Worm (Caenorhabditis elegans) whole organism, young adult: ENCODE measurements around the gene nspc-15.
A peak's percentile ranks its signal among the peaks of the same experiment; 100 is the strongest.

ENCODE experiments used
- B0261.1 ChIP-seq: sonication (generic microtip); optimal IDR thresholded peaks from 2 replicates; lab custom pipeline; 2016; ENCODE audit warnings: mild to moderate bottlenecking, missing genetic modification characterization, moderate library complexity, missing compliant biosample characterization
- F57C9.4 ChIP-seq: sonication (generic microtip); optimal IDR thresholded peaks from 2 replicates; lab custom pipeline; 2017; ENCODE audit warnings: mild to moderate bottlenecking, missing genetic modification characterization, missing compliant biosample characterization
- K12H6.12 ChIP-seq: fragments of 200-800 bp; sonication (Bioruptor generic); optimal IDR thresholded peaks from 2 replicates; lab custom pipeline; 2018; ENCODE audit warnings: mild to moderate bottlenecking, missing genetic modification characterization, missing compliant biosample characterization
- Y56A3A.18 ChIP-seq: fragments of 200-800 bp; sonication (Bioruptor generic); IDR thresholded peaks from 2 replicates; pipeline ENCODE4 v1.3.6; 2022; ENCODE audit warnings: missing genetic modification reagents, missing genetic modification characterization, missing compliant biosample characterization
- Y79H2A.3 ChIP-seq: fragments of 200-800 bp; sonication (Bioruptor generic); conservative IDR thresholded peaks from 2 replicates; pipeline ENCODE4 v1.3.6; 2022; ENCODE audit warnings: missing genetic modification reagents, missing genetic modification characterization, missing compliant biosample characterization
- ZK185.1 ChIP-seq: sonication (generic microtip); optimal IDR thresholded peaks from 2 replicates; lab custom pipeline; 2016; ENCODE audit warnings: mild to moderate bottlenecking, missing genetic modification characterization, missing compliant biosample characterization; ENCODE audit not compliant: poor library complexity, severe bottlenecking
- aptf-3 ChIP-seq: fragments of 200-800 bp; sonication (Bioruptor generic); IDR thresholded peaks from 2 replicates; pipeline ENCODE4 v1.3.6; 2022; ENCODE audit warnings: missing genetic modification characterization, missing compliant biosample characterization
- atf-7 ChIP-seq: sonication (generic microtip); optimal IDR thresholded peaks from 2 replicates; lab custom pipeline; 2017; ENCODE audit warnings: mild to moderate bottlenecking, missing genetic modification characterization, missing compliant biosample characterization
- attf-3 ChIP-seq: fragments of 200-800 bp; sonication (Bioruptor generic); conservative IDR thresholded peaks from 2 replicates; pipeline ENCODE4 v1.3.6; 2022; ENCODE audit warnings: missing genetic modification reagents, missing genetic modification characterization, missing compliant biosample characterization
- attf-5 ChIP-seq: fragments of 200-800 bp; sonication (Bioruptor generic); optimal IDR thresholded peaks from 2 replicates; lab custom pipeline; 2018; ENCODE audit warnings: mild to moderate bottlenecking, missing genetic modification characterization, missing compliant biosample characterization
- attf-6 ChIP-seq: fragments of 200-800 bp; sonication (Bioruptor generic); IDR thresholded peaks from 2 replicates; pipeline ENCODE4 v1.3.6; 2022; ENCODE audit warnings: missing genetic modification reagents, missing genetic modification characterization, missing compliant biosample characterization
- bed-2 ChIP-seq: fragments of 200-800 bp; sonication (Bioruptor generic); IDR thresholded peaks from 2 replicates; pipeline ENCODE4 v1.3.6; 2022; ENCODE audit warnings: missing genetic modification reagents, missing genetic modification characterization, missing compliant biosample characterization
- ceh-79 ChIP-seq: sonication (generic microtip); optimal IDR thresholded peaks from 2 replicates; lab custom pipeline; 2017; ENCODE audit warnings: mild to moderate bottlenecking, missing genetic modification characterization, missing compliant biosample characterization
- dox-1 ChIP-seq: fragments of 200-800 bp; sonication (Bioruptor generic); IDR thresholded peaks from 2 replicates; pipeline ENCODE4 v1.3.6; 2022; ENCODE audit warnings: missing genetic modification reagents, missing genetic modification characterization, missing compliant biosample characterization
- fkh-3 ChIP-seq: sonication (generic microtip); optimal IDR thresholded peaks from 2 replicates; lab custom pipeline; 2016; ENCODE audit warnings: mild to moderate bottlenecking, missing genetic modification characterization, missing compliant biosample characterization
- him-1 ChIP-seq: sonication (generic microtip); optimal IDR thresholded peaks from 2 replicates; lab custom pipeline; 2016; ENCODE audit warnings: missing genotype, missing genetic modification reagents, missing genetic modification characterization, missing compliant biosample characterization
- hlh-26 ChIP-seq: fragments of 200-800 bp; sonication (Bioruptor generic); conservative IDR thresholded peaks from 2 replicates; pipeline ENCODE4 v1.3.6; 2022; ENCODE audit warnings: missing genetic modification reagents, missing genetic modification characterization, missing compliant biosample characterization
- hmg-1.2 ChIP-seq: fragments of 200-800 bp; sonication (Bioruptor generic); IDR thresholded peaks from 2 replicates; pipeline ENCODE4 v1.3.6; 2022; ENCODE audit warnings: missing genetic modification reagents, missing genetic modification characterization, missing compliant biosample characterization
- hmg-20 ChIP-seq: fragments of 200-800 bp; sonication (Bioruptor generic); IDR thresholded peaks from 2 replicates; pipeline ENCODE4 v1.3.6; 2022; ENCODE audit warnings: missing genetic modification reagents, missing genetic modification characterization, missing compliant biosample characterization
- let-526 ChIP-seq: fragments of 200-800 bp; sonication (Bioruptor generic); IDR thresholded peaks from 2 replicates; pipeline ENCODE4 v1.3.6; 2022; ENCODE audit warnings: missing genetic modification reagents, missing genetic modification characterization, missing compliant biosample characterization
- lin-35 ChIP-seq, 3 experiments: fragments of 150-350 bp in 2 of 3; sonication (generic microtip) in 1 of 3; optimal IDR thresholded peaks; 2 replicates each; lab custom pipeline; 2014 to 2018; ENCODE audit warnings: missing biosample characterization in 3 of 3, missing genetic modification characterization in 3 of 3, missing genetic modification reagents in 3 of 3
- lin-40 ChIP-seq: sonication (generic microtip); optimal IDR thresholded peaks from 2 replicates; lab custom pipeline; 2016; ENCODE audit warnings: missing genetic modification characterization, mild to moderate bottlenecking, missing compliant biosample characterization, missing genotype, missing genetic modification reagents
- lir-1 ChIP-seq: fragments of 200-800 bp; sonication (Bioruptor generic); conservative IDR thresholded peaks from 2 replicates; pipeline ENCODE4 v1.3.6; 2022; ENCODE audit warnings: missing genetic modification reagents, missing genetic modification characterization, missing compliant biosample characterization
- madf-10 ChIP-seq: sonication (generic microtip); optimal IDR thresholded peaks from 2 replicates; lab custom pipeline; 2016; ENCODE audit warnings: mild to moderate bottlenecking, missing genetic modification characterization, missing compliant biosample characterization
- madf-8 ChIP-seq: fragments of 200-800 bp; sonication (Bioruptor generic); conservative IDR thresholded peaks from 2 replicates; pipeline ENCODE4 v1.3.6; 2022; ENCODE audit warnings: missing genetic modification reagents, missing genetic modification characterization, missing compliant biosample characterization
- mcd-1 ChIP-seq: fragments of 200-800 bp; sonication (Bioruptor generic); IDR thresholded peaks from 2 replicates; pipeline ENCODE4 v1.3.6; 2022; ENCODE audit warnings: missing genetic modification reagents, missing genetic modification characterization, missing compliant biosample characterization
- nfya-2 ChIP-seq: fragments of 200-800 bp; sonication (Bioruptor generic); IDR thresholded peaks from 2 replicates; pipeline ENCODE4 v1.3.6; 2022; ENCODE audit warnings: missing genetic modification reagents, missing genetic modification characterization, missing compliant biosample characterization
- nfyb-1 ChIP-seq: fragments of 200-800 bp; sonication (Bioruptor generic); IDR thresholded peaks from 2 replicates; pipeline ENCODE4 v1.3.6; 2022; ENCODE audit warnings: missing genetic modification reagents, missing genetic modification characterization, missing compliant biosample characterization
- nhr-80 ChIP-seq: sonication (generic microtip); optimal IDR thresholded peaks from 2 replicates; lab custom pipeline; 2016; ENCODE audit warnings: missing genetic modification characterization, missing compliant biosample characterization
- pha-4 ChIP-seq: fragments of 150-350 bp; sonication (generic microtip); optimal IDR thresholded peaks from 2 replicates; lab custom pipeline; 2014; ENCODE audit warnings: missing biosample characterization, missing genetic modification reagents, missing genetic modification characterization
- rcor-1 ChIP-seq: fragments of 200-800 bp; sonication (Bioruptor generic); IDR thresholded peaks from 2 replicates; pipeline ENCODE4 v1.3.6; 2022; ENCODE audit warnings: missing genetic modification reagents, missing genetic modification characterization, missing compliant biosample characterization
- repo-1 ChIP-seq: sonication (generic microtip); optimal IDR thresholded peaks from 2 replicates; lab custom pipeline; 2017; ENCODE audit warnings: mild to moderate bottlenecking, missing genetic modification characterization, missing compliant biosample characterization
- rpc-1 ChIP-seq, 2 experiments: fragments of 150-350 bp in 1 of 2; sonication (generic microtip) in 1 of 2; optimal IDR thresholded peaks; 2 replicates each; lab custom pipeline; 2014 to 2018; ENCODE audit warnings: missing biosample characterization in 1 of 2, missing genetic modification characterization in 1 of 2, missing genetic modification reagents in 1 of 2, missing genotype in 1 of 2
- sdz-38 ChIP-seq: sonication (generic microtip); optimal IDR thresholded peaks from 2 replicates; lab custom pipeline; 2016; ENCODE audit warnings: missing genotype, missing genetic modification characterization, missing compliant biosample characterization
- snpc-3.4 ChIP-seq: sonication (generic microtip); optimal IDR thresholded peaks from 2 replicates; lab custom pipeline; 2017; ENCODE audit warnings: missing genetic modification characterization, mild to moderate bottlenecking, missing compliant biosample characterization, antibody characterized with exemption, moderate library complexity, missing genotype, missing genetic modification reagents
- snpc-4 ChIP-seq, 5 experiments: fragments of 150-350 bp in 1 of 5; sonication (generic microtip) in 4 of 5; optimal IDR thresholded peaks; 2 replicates each; lab custom pipeline; 2014 to 2018; ENCODE audit warnings: missing genetic modification characterization in 5 of 5, missing biosample characterization in 3 of 5, antibody characterized with exemption in 2 of 5, mild to moderate bottlenecking in 2 of 5, missing compliant biosample characterization in 2 of 5, missing genotype in 2 of 5, moderate library complexity in 2 of 5, missing genetic modification reagents in 1 of 5
- somi-1 ChIP-seq: fragments of 200-800 bp; sonication (Bioruptor generic); optimal IDR thresholded peaks from 2 replicates; lab custom pipeline; 2018; ENCODE audit warnings: mild to moderate bottlenecking, missing genetic modification characterization, missing compliant biosample characterization
- sptf-2 ChIP-seq: fragments of 200-800 bp; sonication (Bioruptor generic); optimal IDR thresholded peaks from 2 replicates; lab custom pipeline; 2018; ENCODE audit warnings: mild to moderate bottlenecking, missing genetic modification characterization, missing compliant biosample characterization
- tbp1 ChIP-seq: fragments of 200-800 bp; sonication (Bioruptor generic); optimal IDR thresholded peaks from 2 replicates; lab custom pipeline; 2018; ENCODE audit warnings: mild to moderate bottlenecking, missing genetic modification characterization, missing compliant biosample characterization
- unc-130 ChIP-seq: sonication (generic microtip); optimal IDR thresholded peaks from 2 replicates; lab custom pipeline; 2016; ENCODE audit warnings: missing genetic modification reagents, missing genetic modification characterization, missing compliant biosample characterization
- ztf-18 ChIP-seq: sonication (generic microtip); optimal IDR thresholded peaks from 2 replicates; lab custom pipeline; 2016; ENCODE audit warnings: missing genotype, mild to moderate bottlenecking, missing genetic modification characterization, missing compliant biosample characterization
- ztf-26 ChIP-seq: sonication (generic microtip); optimal IDR thresholded peaks from 2 replicates; lab custom pipeline; 2017; ENCODE audit warnings: missing genetic modification characterization, missing compliant biosample characterization
- ztf-28 ChIP-seq: fragments of 200-800 bp; sonication (Bioruptor generic); IDR thresholded peaks from 2 replicates; pipeline ENCODE4 v1.3.6; 2022; ENCODE audit warnings: missing genetic modification reagents, missing genetic modification characterization, missing compliant biosample characterization
- ztf-6 ChIP-seq: fragments of 200-800 bp; sonication (Bioruptor generic); IDR thresholded peaks from 2 replicates; pipeline ENCODE4 v1.3.6; 2022; ENCODE audit warnings: missing genetic modification reagents, missing genetic modification characterization, missing compliant biosample characterization

Gene nspc-15

DNA sequence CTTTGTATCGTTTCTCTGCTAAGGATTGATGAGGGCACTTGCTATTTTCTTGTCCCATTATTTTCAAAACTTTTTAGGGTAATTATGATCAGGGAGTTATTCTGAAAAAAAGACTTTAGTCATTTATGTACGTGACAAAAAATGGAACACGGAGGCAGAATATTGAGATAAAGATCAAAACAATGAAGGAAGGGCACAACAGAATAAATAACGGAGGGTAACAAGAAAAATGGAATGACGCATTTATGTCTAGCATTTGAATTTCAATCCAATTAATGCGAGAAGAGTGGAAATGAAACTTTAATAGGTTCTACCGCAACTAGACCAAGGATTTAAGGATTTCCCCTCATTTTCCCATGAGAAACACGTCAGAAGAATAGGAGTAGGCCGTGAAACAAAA, 17.7 kb downstream of the nspc-15 start, which contains the start of gene glb-13:
TSS of gene glb-13 (minus strand) at position 101 of the 400 bp plus-strand sequence.
- TF ChIP-seq rpc-1 (optimal IDR thresholded peaks at IDR 0.05; lab: Kevin White, UChicago) (no peak), rpc-1 (tag; optimal IDR thresholded peaks at IDR 0.05; lab: Kevin White, UChicago) (no peak), lin-35 (GFP tag; optimal IDR thresholded peaks at IDR 0.05; lab: Kevin White, UChicago) (no peak), unc-130 (GFP tag; lab: Kevin White, UChicago) (no peak), him-1 (no peak), ztf-28 (GFP tag; lab: Robert Waterston, UW) (no peak)

DNA sequence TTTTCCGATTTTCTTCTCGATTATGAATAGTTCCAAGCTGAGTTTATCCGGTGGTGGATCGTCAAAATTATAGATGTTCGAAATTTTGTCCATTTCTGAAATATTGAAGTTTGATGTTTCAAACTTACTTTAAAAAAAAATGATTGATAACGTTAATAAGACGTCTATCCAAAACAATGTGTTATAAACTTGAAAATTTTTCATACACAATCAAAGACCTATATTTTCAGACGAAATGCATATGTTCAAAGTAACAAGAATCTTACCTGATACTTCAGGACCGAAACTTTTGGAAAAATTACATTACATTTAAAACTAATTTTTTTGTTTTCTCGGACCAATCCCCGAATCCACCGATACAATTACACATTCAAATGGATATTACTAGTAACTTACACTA, 30.8 kb downstream of the nspc-15 start, which contains the start of gene nekl-3:
TSS of gene nekl-3 (minus strand) at position 101 of the 400 bp plus-strand sequence.
- TF ChIP-seq attf-5 (GFP tag; lab: Kevin White, UChicago) (no peak), atf-7 (tag; lab: Kevin White, UChicago) (no peak), aptf-3 (GFP tag; lab: Robert Waterston, UW) (no peak), rcor-1 (GFP tag; lab: Robert Waterston, UW) (no peak), snpc-3.4 (no peak), sptf-2 (GFP tag; lab: Kevin White, UChicago) (no peak), ztf-18 (tag; lab: Kevin White, UChicago) (no peak), ztf-26 (tag; lab: Kevin White, UChicago) (no peak), hlh-26 (GFP tag; lab: Robert Waterston, UW) (no peak), fkh-3 (tag; lab: Kevin White, UChicago) (no peak), hmg-1.2 (no peak), ceh-79 (tag; lab: Kevin White, UChicago) (no peak), madf-8 (GFP tag; lab: Robert Waterston, UW) (no peak), sdz-38 (tag; lab: Kevin White, UChicago) (no peak), attf-6 (GFP tag; lab: Robert Waterston, UW) (no peak), bed-2 (no peak)

DNA sequence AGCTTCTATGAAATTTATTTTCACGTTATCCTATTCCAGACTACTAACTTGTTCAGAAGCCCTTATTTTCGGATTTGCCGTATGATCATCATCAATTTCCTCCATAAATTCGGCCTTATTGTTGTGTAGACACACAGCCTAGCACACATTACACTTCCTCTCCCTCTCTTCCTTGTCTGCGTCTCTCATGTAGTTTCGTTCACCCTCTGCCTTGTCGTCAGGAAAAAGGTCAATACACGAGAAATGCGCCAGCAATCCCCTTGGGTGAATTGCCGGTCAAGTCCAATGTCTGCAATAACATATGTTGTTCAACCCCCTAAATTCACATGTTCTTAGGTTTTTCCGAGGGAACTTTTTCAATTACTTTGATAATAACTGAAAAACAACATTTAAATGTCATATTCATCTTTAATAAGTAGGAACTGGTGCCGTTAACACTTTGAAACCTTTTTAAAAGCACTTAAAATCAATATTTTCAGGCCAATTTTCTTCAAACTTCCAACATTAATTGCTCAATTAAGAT, 33.3 kb downstream of the nspc-15 start, which contains the start of gene F17E5.2:
TSS of gene F17E5.2 (plus strand) at position 473 of the 523 bp plus-strand sequence.
- TF ChIP-seq Y79H2A.3 (GFP tag; lab: Robert Waterston, UW): no peak
- peak; percentile 88 for TF ChIP-seq K12H6.12
- no peak; the same call in 1 of the 2 replicates for TF ChIP-seq mcd-1
- peak; percentile 47 for TF ChIP-seq somi-1 (GFP tag; lab: Kevin White, UChicago)
- TF ChIP-seq snpc-4 (GFP tag; optimal IDR thresholded peaks at IDR 0.05; lab: Kevin White, UChicago): no peak
- peak in 2 of 4 experiments; percentile 51 to 80 for TF ChIP-seq snpc-4 (tag; optimal IDR thresholded peaks at IDR 0.05; lab: Kevin White, UChicago)
- 0 out of 2 replicates have a peak, but pooled peaks have one; percentile 14 for TF ChIP-seq hmg-20 (GFP tag; lab: Robert Waterston, UW)
- TF ChIP-seq dox-1 (GFP tag; lab: Robert Waterston, UW): no peak
- TF ChIP-seq repo-1 (tag; lab: Kevin White, UChicago): peak; percentile 65
- 0 out of 2 replicates have a peak, but pooled peaks have one; percentile 48 for TF ChIP-seq Y56A3A.18 (GFP tag; lab: Robert Waterston, UW)
- peak; percentile 61 for TF ChIP-seq ZK185.1 (tag; lab: Kevin White, UChicago)
- TF ChIP-seq nfya-2: no peak
- TF ChIP-seq ztf-26 (tag; lab: Kevin White, UChicago): peak; percentile 77
- peak; percentile 27 for TF ChIP-seq pha-4
- 0 out of 2 replicates have a peak, but pooled peaks have one; percentile 32 for TF ChIP-seq attf-3 (GFP tag; lab: Robert Waterston, UW)
- TF ChIP-seq tbp1 (GFP tag; lab: Kevin White, UChicago): peak; percentile 64
- TF ChIP-seq hmg-1.2: peak; percentile 87
- TF ChIP-seq ztf-6 (GFP tag; lab: Robert Waterston, UW): 0 out of 2 replicates have a peak, but pooled peaks have one; percentile 5
- peak; percentile 47; the same call in 1 of the 2 replicates for TF ChIP-seq let-526 (GFP tag; lab: Robert Waterston, UW)
- peak; percentile 32 for TF ChIP-seq B0261.1 (tag; lab: Kevin White, UChicago)
- TF ChIP-seq lin-40 (tag; lab: Kevin White, UChicago): peak; percentile 93
- TF ChIP-seq F57C9.4 (tag; lab: Kevin White, UChicago): no peak
- TF ChIP-seq lir-1: peak; percentile 49; the same call in 1 of the 2 replicates
- peak; percentile 83 for TF ChIP-seq nfyb-1 (GFP tag; lab: Robert Waterston, UW)
- TF ChIP-seq madf-10 (tag; lab: Kevin White, UChicago): peak; percentile 62
- peak; percentile 94 for TF ChIP-seq nhr-80 (tag; lab: Kevin White, UChicago)
